Fruit fly (Drosophila melanogaster): ENCODE measurements around the gene Ndf.

Gene Ndf

DNA sequence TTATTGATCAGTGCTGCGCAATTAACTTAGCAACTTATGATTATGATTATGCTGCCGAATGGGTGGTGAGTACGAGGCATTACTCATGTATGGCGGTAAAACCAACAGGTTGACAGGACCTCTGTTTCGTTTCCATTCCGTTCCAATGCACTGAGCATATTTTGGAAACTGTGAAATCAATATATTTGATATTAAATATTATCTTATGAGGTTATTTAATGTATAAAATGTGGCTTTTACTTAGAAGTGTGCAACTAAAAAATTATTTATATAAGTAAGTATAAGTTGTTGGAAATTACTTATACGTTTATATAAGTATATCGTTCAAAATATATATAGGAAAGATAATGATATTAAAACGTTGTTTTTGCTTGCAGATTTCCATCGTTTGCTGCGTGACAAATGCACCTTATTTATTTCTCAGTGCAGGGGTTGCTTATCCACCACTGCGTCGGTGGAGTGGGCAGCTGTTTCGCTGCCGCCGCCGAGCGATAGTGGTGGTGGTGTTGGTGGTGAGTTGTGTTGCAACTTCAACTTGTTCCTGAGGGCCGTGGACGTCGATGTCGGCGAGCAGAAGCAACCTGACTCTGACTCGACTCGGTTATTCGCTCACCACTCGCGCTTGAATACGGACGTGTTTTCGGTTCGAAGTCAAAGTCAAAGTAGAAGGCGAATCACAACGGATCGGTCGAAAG, 19.4 kb upstream of the Ndf start, which contains the start of gene bib (continued):
- TF ChIP-seq mam (GFP tag; optimal IDR thresholded peaks at IDR 0.05) (peak; percentile 4), ind (GFP tag; optimal IDR thresholded peaks at IDR 0.05) (peak; percentile 73), CG17328 (GFP tag; IDR thresholded peaks at IDR 0.05) (peak; percentile 69), nom (GFP tag; optimal IDR thresholded peaks at IDR 0.05) (peak; percentile 81), nau (GFP tag; optimal IDR thresholded peaks at IDR 0.05) (peak; percentile 76), E2f2 (GFP tag; IDR thresholded peaks at IDR 0.05) (no peak; the same call in 1 of the 2 replicates), CG15479 (GFP tag; optimal IDR thresholded peaks at IDR 0.05) (peak; percentile 80), CG12744 (GFP tag; optimal IDR thresholded peaks at IDR 0.05) (no peak), CG16815 (GFP tag; optimal IDR thresholded peaks at IDR 0.05) (peak; percentile 86), sisA (GFP tag; IDR thresholded peaks at IDR 0.05) (peak; percentile 51), Lhr (GFP tag; optimal IDR thresholded peaks at IDR 0.05) (peak; percentile 71), grn (GFP tag; optimal IDR thresholded peaks at IDR 0.05) (peak; percentile 46), lbe (GFP tag; optimal IDR thresholded peaks at IDR 0.05) (peak; percentile 82), wek (GFP tag; optimal IDR thresholded peaks at IDR 0.05) (no peak), slp2 (GFP tag; optimal IDR thresholded peaks at IDR 0.05) (no peak), inv (GFP tag; IDR thresholded peaks at IDR 0.05; ENCODE audit: partially characterized antibody) (no peak), twi (tag; optimal IDR thresholded peaks at IDR 0.05) (peak; percentile 76), klu (GFP tag; IDR thresholded peaks at IDR 0.05) (no peak; the same call in 1 of the 2 replicates), jumu (GFP tag; optimal IDR thresholded peaks at IDR 0.05) (no peak), dm (GFP tag; optimal IDR thresholded peaks at IDR 0.05) (no peak), exex (tag; optimal IDR thresholded peaks at IDR 0.05) (peak; percentile 31), schlank (tag; optimal IDR thresholded peaks at IDR 0.05) (no peak), CG32532 (GFP tag; IDR thresholded peaks at IDR 0.05) (peak; percentile 66; the same call in 1 of the 2 replicates), cad (GFP tag; optimal IDR thresholded peaks at IDR 0.05) (no peak), Usf (GFP tag; optimal IDR thresholded peaks at IDR 0.05) (peak; percentile 66), Opbp (GFP tag; IDR thresholded peaks at IDR 0.05; ENCODE audit: partially characterized antibody) (peak; percentile 49; the same call in 2 of the 3 replicates), Hand (GFP tag; optimal IDR thresholded peaks at IDR 0.05) (peak; percentile 73), CG1602 (GFP tag; optimal IDR thresholded peaks at IDR 0.05) (peak; percentile 84), Asciz (GFP tag; optimal IDR thresholded peaks at IDR 0.05) (peak; percentile 75), CG12104 (GFP tag; optimal IDR thresholded peaks at IDR 0.05) (peak; percentile 78), cg (GFP tag; optimal IDR thresholded peaks at IDR 0.05) (peak; percentile 10), sim (GFP tag; IDR thresholded peaks at IDR 0.05) (no peak), hth (optimal IDR thresholded peaks at IDR 0.05) (no peak), Nf-YC (tag; optimal IDR thresholded peaks at IDR 0.05) (peak; percentile 64), Jarid2 (GFP tag; optimal IDR thresholded peaks at IDR 0.05) (peak; percentile 84), CG10543 (GFP tag; optimal IDR thresholded peaks at IDR 0.05) (peak; percentile 53), lab (GFP tag; optimal IDR thresholded peaks at IDR 0.05) (peak; percentile 88), gt (GFP tag; IDR thresholded peaks at IDR 0.05) (0 out of 2 replicates have a peak, but pooled peaks have one; percentile 43), prd (optimal IDR thresholded peaks at IDR 0.05) (no peak), prd (GFP tag; IDR thresholded peaks at IDR 0.05) (peak; percentile 81), Meics (GFP tag; optimal IDR thresholded peaks at IDR 0.05) (peak; percentile 82), CG3065 (GFP tag; optimal IDR thresholded peaks at IDR 0.05) (peak; percentile 51), CG4404 (GFP tag; IDR thresholded peaks at IDR 0.05) (peak; percentile 85), Neu2 (GFP tag; optimal IDR thresholded peaks at IDR 0.05; ENCODE audit: borderline replicate concordance) (no peak), CG7839 (tag; optimal IDR thresholded peaks at IDR 0.05) (peak; percentile 91), HmgD (GFP tag; optimal IDR thresholded peaks at IDR 0.05) (no peak), lola (GFP tag; optimal IDR thresholded peaks at IDR 0.05) (peak in 1 of 3 experiments; percentile 92), CG6813 (GFP tag; optimal IDR thresholded peaks at IDR 0.05) (peak; percentile 87), Eip74EF (GFP tag; optimal IDR thresholded peaks at IDR 0.05) (peak in 1 of 2 experiments; percentile 81)
